Worm (Caenorhabditis elegans): Measurements from ENCODE around the gene T26A5.6.

Gene T26A5.6

ce11 chrIII:6431766-6432228 lies 18.7 kb downstream of the T26A5.6 start, which contains the start of the genes mrps-17 and txdc-9 (continued):
- TF ChIP-seq ceh-79 (tag; optimal IDR thresholded peaks at IDR 0.05): no peak

- TF ChIP-seq ets-4 (GFP tag; optimal IDR thresholded peaks at IDR 0.05): no peak
- TF ChIP-seq madf-10 (tag; optimal IDR thresholded peaks at IDR 0.05): no peak
- TF ChIP-seq hmg-1.2 (GFP tag; IDR thresholded peaks at IDR 0.05): no peak
- TF ChIP-seq mxl-1 (tag; optimal IDR thresholded peaks at IDR 0.05): no peak
- TF ChIP-seq lin-35 (GFP tag; optimal IDR thresholded peaks at IDR 0.05): no peak
- no peak for TF ChIP-seq gei-17 (GFP tag; optimal IDR thresholded peaks at IDR 0.05)
- TF ChIP-seq B0336.3 (GFP tag; IDR thresholded peaks at IDR 0.05): no peak
- TF ChIP-seq dpff-1 (tag; optimal IDR thresholded peaks at IDR 0.05): no peak
These were observed 19.7 kb downstream of the T26A5.6 start, which contains the start of gene popl-1 for ce11 chrIII:6430834-6431233. TSS of gene popl-1 (minus strand) at chrIII:6430934.

DNA sequence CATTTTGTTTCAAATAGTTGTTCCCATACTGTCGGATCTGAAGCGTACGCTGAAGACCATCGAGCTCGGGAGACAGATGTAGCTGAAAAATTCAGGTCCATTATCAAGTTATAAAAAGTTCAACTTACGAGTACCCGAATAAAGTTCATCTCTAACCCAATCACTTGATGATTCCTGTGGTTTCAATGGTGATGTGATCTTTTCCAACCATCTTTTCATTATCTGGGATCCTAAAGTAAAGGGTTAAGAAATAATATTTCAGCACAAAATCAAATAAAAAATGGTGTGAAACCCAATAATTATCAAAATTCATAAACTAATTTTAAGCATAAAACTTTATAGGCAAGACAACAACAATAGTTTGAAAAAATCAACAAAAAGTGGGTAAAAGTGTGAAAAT lies 23.3 kb downstream of the T26A5.6 start, which contains the start of gene C05D11.8:
C05D11.8 (minus strand) TSS at position 101 of the 400 bp plus-strand sequence.
- no peak for TF ChIP-seq ztf-6 (GFP tag; IDR thresholded peaks at IDR 0.05)
- TF ChIP-seq madf-6 (GFP tag; IDR thresholded peaks at IDR 0.05): no peak
- TF ChIP-seq egl-18 (GFP tag; IDR thresholded peaks at IDR 0.05): no peak
- TF ChIP-seq dpl-1 (GFP tag; optimal IDR thresholded peaks at IDR 0.05): no peak
- no peak for TF ChIP-seq ztf-3 (GFP tag; optimal IDR thresholded peaks at IDR 0.05)
- TF ChIP-seq F33H1.4 (GFP tag; IDR thresholded peaks at IDR 0.05): no peak
- TF ChIP-seq F37B4.10 (GFP tag; IDR thresholded peaks at IDR 0.05): no peak
- TF ChIP-seq bed-1 (GFP tag; IDR thresholded peaks at IDR 0.05): no peak
- TF ChIP-seq hmg-20 (GFP tag; IDR thresholded peaks at IDR 0.05): no peak
- no peak for TF ChIP-seq Y67H2A.10 (GFP tag; conservative IDR thresholded peaks at IDR 0.05)
- TF ChIP-seq ztf-18 (tag; optimal IDR thresholded peaks at IDR 0.05): no peak
- no peak for TF ChIP-seq aptf-3 (GFP tag; IDR thresholded peaks at IDR 0.05)
- no peak for TF ChIP-seq ets-4 (GFP tag; optimal IDR thresholded peaks at IDR 0.05)
- no peak for TF ChIP-seq gei-17 (GFP tag; optimal IDR thresholded peaks at IDR 0.05)
- no peak for TF ChIP-seq K11D2.4 (GFP tag; IDR thresholded peaks at IDR 0.05)
- no peak for TF ChIP-seq B0336.3 (GFP tag; IDR thresholded peaks at IDR 0.05)
- TF ChIP-seq ekl-4 (GFP tag; IDR thresholded peaks at IDR 0.05): no peak
- no peak for TF ChIP-seq nfya-1 (tag; optimal IDR thresholded peaks at IDR 0.05; ENCODE audit: borderline replicate concordance, insufficient read depth)
- TF ChIP-seq nhr-120 (GFP tag; IDR thresholded peaks at IDR 0.05): no peak
- TF ChIP-seq ztf-25 (GFP tag; IDR thresholded peaks at IDR 0.05): no peak

DNA sequence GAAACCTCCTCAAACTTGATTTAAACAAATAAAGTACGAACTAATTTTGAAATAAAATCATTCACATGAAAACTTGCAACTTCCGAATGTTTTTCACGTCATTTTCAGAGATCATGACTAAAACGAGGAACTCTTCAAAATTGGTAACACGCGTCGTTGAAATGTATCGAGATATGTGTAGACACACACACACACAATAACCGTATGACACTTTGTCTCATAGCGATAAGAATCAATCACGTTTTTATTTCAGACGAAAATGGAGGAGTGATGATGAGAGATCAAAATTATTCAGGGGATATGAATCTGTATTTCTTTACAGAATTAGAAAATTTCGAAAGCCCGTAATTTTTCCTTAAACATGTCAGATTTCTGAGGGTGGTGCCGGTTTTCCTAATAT lies 27.8 kb downstream of the T26A5.6 start:
- TF ChIP-seq tbp1 (GFP tag; optimal IDR thresholded peaks at IDR 0.05) (no peak), bed-1 (GFP tag; IDR thresholded peaks at IDR 0.05) (no peak), F49E8.2 (tag; optimal IDR thresholded peaks at IDR 0.05; ENCODE audit: insufficient read depth) (no peak), dpff-1 (tag; optimal IDR thresholded peaks at IDR 0.05) (no peak), C06A6.2 (GFP tag; conservative IDR thresholded peaks at IDR 0.05) (no peak), sdz-38 (tag; optimal IDR thresholded peaks at IDR 0.05) (no peak), snpc-4 (GFP tag; optimal IDR thresholded peaks at IDR 0.05) (no peak), snpc-4 (tag; optimal IDR thresholded peaks at IDR 0.05) (no peak), ama-1 (optimal IDR thresholded peaks at IDR 0.05) (no peak), ama-1 (GFP tag; optimal IDR thresholded peaks at IDR 0.05) (no peak), aptf-3 (GFP tag; IDR thresholded peaks at IDR 0.05) (no peak), B0019.2 (GFP tag; conservative IDR thresholded peaks at IDR 0.05) (no peak), atf-7 (tag; optimal IDR thresholded peaks at IDR 0.05) (peak; percentile 17), cebp-1 (GFP tag; IDR thresholded peaks at IDR 0.05) (no peak), cebp-1 (tag; optimal IDR thresholded peaks at IDR 0.05) (peak; percentile 35), snpc-3.4 (tag; optimal IDR thresholded peaks at IDR 0.05) (no peak), fkh-3 (tag; optimal IDR thresholded peaks at IDR 0.05) (no peak), F39B2.1 (GFP tag; IDR thresholded peaks at IDR 0.05) (no peak), xnd-1 (tag; optimal IDR thresholded peaks at IDR 0.05) (no peak), somi-1 (GFP tag; optimal IDR thresholded peaks at IDR 0.05) (no peak), lin-54 (GFP tag; optimal IDR thresholded peaks at IDR 0.05) (no peak), hrde-1 (tag; optimal IDR thresholded peaks at IDR 0.05; ENCODE audit: borderline replicate concordance) (no peak), unc-62 (GFP tag; optimal IDR thresholded peaks at IDR 0.05) (no peak)
